Worm (Caenorhabditis elegans) whole organism, L3 larva: Measurements from ENCODE around the gene C55A1.6.
"Not testable (repeated sequence)": the region's sequence is repeated elsewhere in the genome, so short reads cannot be mapped to it uniquely, and the experiment has no call there.

Experiments
- R02D3.7 ChIP-seq: fragments of 150-350 bp; optimal IDR thresholded peaks from 2 replicates; lab custom pipeline; 2014; ENCODE audit warnings: missing biosample characterization, missing genetic modification characterization
- aly-2 ChIP-seq: fragments of 150-350 bp; optimal IDR thresholded peaks from 2 replicates; lab custom pipeline; 2014; ENCODE audit warnings: missing biosample characterization, missing genetic modification characterization
- ama-1 ChIP-seq: fragments of 150-350 bp; optimal IDR thresholded peaks from 2 replicates; lab custom pipeline; 2018
- ceh-16 ChIP-seq: sonication (generic microtip); optimal IDR thresholded peaks from 2 replicates; lab custom pipeline; 2017; ENCODE audit warnings: missing biosample characterization, missing genetic modification characterization
- ceh-28 ChIP-seq: fragments of 150-350 bp; optimal IDR thresholded peaks from 2 replicates; lab custom pipeline; 2014; ENCODE audit warnings: missing biosample characterization, missing genetic modification reagents, missing genetic modification characterization
- egl-27 ChIP-seq: sonication (generic microtip); optimal IDR thresholded peaks from 4 replicates; lab custom pipeline; 2017; ENCODE audit warnings: missing biosample characterization, missing genetic modification reagents, missing genetic modification characterization
- egl-5 ChIP-seq: fragments of 150-350 bp; optimal IDR thresholded peaks from 2 replicates; lab custom pipeline; 2017; ENCODE audit warnings: missing biosample characterization, missing genetic modification reagents, missing genetic modification characterization, inconsistent platforms
- elt-1 ChIP-seq: fragments of 150-350 bp; optimal IDR thresholded peaks from 2 replicates; lab custom pipeline; 2014; ENCODE audit warnings: missing biosample characterization, missing genetic modification characterization
- elt-3 ChIP-seq, 3 experiments: fragments of 150-350 bp in 1 of 3; sonication (generic microtip) in 2 of 3; optimal IDR thresholded peaks; 2 replicates in 2 of 3; 4 replicates in 1 of 3; lab custom pipeline; 2014 to 2017; ENCODE audit warnings: missing biosample characterization in 3 of 3, missing genetic modification characterization in 3 of 3
- eor-1 ChIP-seq, 2 experiments: fragments of 150-350 bp; optimal IDR thresholded peaks; 2 replicates each; lab custom pipeline; 2014 to 2018; ENCODE audit warnings: missing biosample characterization in 2 of 2, missing genetic modification characterization in 2 of 2
- fos-1 ChIP-seq: fragments of 150-350 bp; optimal IDR thresholded peaks from 2 replicates; lab custom pipeline; 2014; ENCODE audit warnings: missing biosample characterization, missing genetic modification characterization
- jun-1 ChIP-seq: fragments of 150-350 bp; optimal IDR thresholded peaks from 2 replicates; lab custom pipeline; 2014; ENCODE audit warnings: missing biosample characterization, missing genetic modification reagents, missing genetic modification characterization
- lin-15B ChIP-seq: fragments of 150-350 bp; optimal IDR thresholded peaks from 2 replicates; lab custom pipeline; 2014; ENCODE audit warnings: missing biosample characterization, missing genetic modification characterization
- lin-39 ChIP-seq: fragments of 150-350 bp; optimal IDR thresholded peaks from 2 replicates; lab custom pipeline; 2018; ENCODE audit warnings: missing biosample characterization, missing genetic modification reagents, missing genetic modification characterization
- lsy-12 ChIP-seq: sonication (generic microtip); optimal IDR thresholded peaks from 2 replicates; lab custom pipeline; 2016; ENCODE audit warnings: mild to moderate bottlenecking, missing genetic modification characterization, missing compliant biosample characterization
- mdl-1 ChIP-seq: fragments of 150-350 bp; optimal IDR thresholded peaks from 2 replicates; lab custom pipeline; 2014; ENCODE audit warnings: missing biosample characterization, missing genetic modification characterization
- mml-1 ChIP-seq: fragments of 150-350 bp; sonication (generic microtip); optimal IDR thresholded peaks from 3 replicates; lab custom pipeline; 2014; ENCODE audit warnings: missing biosample characterization, missing genetic modification characterization
- nfya-1 ChIP-seq: sonication (generic microtip); optimal IDR thresholded peaks from 2 replicates; lab custom pipeline; 2017; ENCODE audit warnings: missing genetic modification characterization, mild to moderate bottlenecking, missing compliant biosample characterization, antibody characterized with exemption, moderate library complexity; ENCODE audit not compliant: insufficient read depth
- nhr-23 ChIP-seq: fragments of 150-350 bp; optimal IDR thresholded peaks from 2 replicates; lab custom pipeline; 2014; ENCODE audit warnings: missing biosample characterization, missing genetic modification reagents, missing genetic modification characterization
- nhr-25 ChIP-seq: sonication (generic microtip); optimal IDR thresholded peaks from 2 replicates; lab custom pipeline; 2017; ENCODE audit warnings: missing biosample characterization, missing genetic modification characterization
- nhr-28 ChIP-seq: fragments of 150-350 bp; optimal IDR thresholded peaks from 2 replicates; lab custom pipeline; 2014; ENCODE audit warnings: missing biosample characterization, missing genetic modification characterization
- nhr-43 ChIP-seq: sonication (generic microtip); optimal IDR thresholded peaks from 2 replicates; lab custom pipeline; 2016; ENCODE audit warnings: mild to moderate bottlenecking, missing genetic modification characterization, missing compliant biosample characterization; ENCODE audit not compliant: poor library complexity, severe bottlenecking
- nhr-67 ChIP-seq: fragments of 150-350 bp; optimal IDR thresholded peaks from 2 replicates; lab custom pipeline; 2014; ENCODE audit warnings: missing biosample characterization, missing genetic modification characterization
- nhr-76 ChIP-seq: fragments of 150-350 bp; sonication (generic microtip); optimal IDR thresholded peaks from 5 replicates; lab custom pipeline; 2014; ENCODE audit warnings: missing biosample characterization, missing genetic modification characterization
- nhr-77 ChIP-seq: fragments of 150-350 bp; optimal IDR thresholded peaks from 2 replicates; lab custom pipeline; 2014; ENCODE audit warnings: missing biosample characterization, missing genetic modification characterization
- pha-4 ChIP-seq: fragments of 150-350 bp; optimal IDR thresholded peaks from 2 replicates; lab custom pipeline; 2014; ENCODE audit warnings: missing biosample characterization, missing genetic modification reagents, missing genetic modification characterization
- pqm-1 ChIP-seq: fragments of 150-350 bp; optimal IDR thresholded peaks from 2 replicates; lab custom pipeline; 2017; ENCODE audit warnings: missing biosample characterization, missing genetic modification characterization, inconsistent platforms
- sea-2 ChIP-seq: fragments of 150-350 bp; sonication (generic microtip); optimal IDR thresholded peaks from 4 replicates; lab custom pipeline; 2014; ENCODE audit warnings: missing biosample characterization, missing genetic modification reagents, missing genetic modification characterization
- skn-1 ChIP-seq: fragments of 150-350 bp; optimal IDR thresholded peaks from 2 replicates; lab custom pipeline; 2014; ENCODE audit warnings: missing biosample characterization, missing genetic modification characterization
- snpc-4 ChIP-seq: fragments of 150-350 bp; optimal IDR thresholded peaks from 2 replicates; lab custom pipeline; 2014; ENCODE audit warnings: missing biosample characterization, missing genetic modification characterization
- tbx-2 ChIP-seq: sonication (generic microtip); optimal IDR thresholded peaks from 2 replicates; lab custom pipeline; 2016; ENCODE audit warnings: mild to moderate bottlenecking, missing genetic modification characterization, missing compliant biosample characterization
- unc-39 ChIP-seq: sonication (generic microtip); optimal IDR thresholded peaks from 4 replicates; lab custom pipeline; 2017; ENCODE audit warnings: missing biosample characterization, missing genetic modification characterization
- unc-62 ChIP-seq: fragments of 150-350 bp; sonication (generic microtip); optimal IDR thresholded peaks from 4 replicates; lab custom pipeline; 2014; ENCODE audit warnings: missing biosample characterization, missing genetic modification reagents, missing genetic modification characterization
- zag-1 ChIP-seq: fragments of 150-350 bp; optimal IDR thresholded peaks from 2 replicates; lab custom pipeline; 2014; ENCODE audit warnings: missing biosample characterization, missing genetic modification characterization

The C55A1.6 gene

DNA sequence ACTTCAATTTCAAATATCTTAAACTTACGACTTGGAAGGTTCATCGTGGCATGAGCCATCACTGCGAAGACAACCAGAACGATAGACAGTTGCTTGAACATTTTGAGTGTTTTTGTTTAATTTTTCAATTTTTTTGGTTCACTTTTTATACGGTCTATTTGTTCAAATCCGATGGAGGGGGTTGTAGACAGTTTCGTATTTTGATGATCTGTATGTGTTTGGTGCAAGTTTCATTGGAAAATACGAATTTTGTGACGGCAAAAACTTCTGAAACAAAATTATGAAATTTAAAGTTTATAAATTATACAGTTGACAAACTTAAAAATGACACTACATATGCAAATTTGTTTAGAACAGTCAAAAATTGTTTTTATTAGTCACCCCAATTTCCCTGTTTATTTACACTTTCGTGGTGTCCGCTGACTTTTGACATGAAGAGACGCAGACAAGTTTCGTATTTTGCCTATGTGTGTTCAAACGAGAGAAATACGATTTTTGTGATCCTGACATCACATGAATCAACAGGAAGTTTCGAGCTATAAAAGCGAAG, at the start of gene C55A1.6, which contains the start of gene C55A1.7:
TSS of gene C55A1.6 (plus strand) at position 500 of the 550 bp plus-strand sequence.
TSS of gene C55A1.7 (minus strand) at position 101 of the 550 bp plus-strand sequence.
- peak; percentile 58 for TF ChIP-seq pha-4 (tag; lab: Kevin White, UChicago)

- not testable (repeated sequence) for TF ChIP-seq skn-1; nhr-28 (tag; lab: Kevin White, UChicago); nhr-23 (tag; lab: Kevin White, UChicago)
Measured at ce11 chrV:15599762-15600161, 48.1 kb upstream of the C55A1.6 start, which contains the start of gene B0391.14. Gene B0391.14, minus strand, starts transcription at chrV:15599862.

DNA sequence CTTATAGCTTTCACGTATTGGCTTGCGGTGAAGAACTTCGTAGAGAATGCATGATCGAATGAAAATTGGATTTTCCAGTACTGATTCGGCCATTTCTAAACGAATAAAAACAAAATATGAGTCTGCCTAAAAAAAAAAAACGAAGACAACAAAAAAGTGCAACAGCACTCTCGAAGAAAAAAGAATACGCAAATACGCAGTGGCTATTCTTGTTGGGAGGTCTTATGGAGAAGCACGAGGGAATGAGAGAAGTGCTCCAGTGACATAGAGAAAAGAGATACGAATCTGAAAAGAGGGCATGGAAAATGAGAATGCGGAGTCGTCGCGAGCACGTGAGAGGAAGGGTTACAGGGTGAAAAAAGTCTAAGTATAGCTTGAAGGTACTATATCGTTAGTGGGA, 45.6 kb upstream of the C55A1.6 start, which contains the start of gene fbxa-152:
TSS of gene fbxa-152 (minus strand) at position 101 of the 400 bp plus-strand sequence.
- TF ChIP-seq nhr-23 (tag; lab: Kevin White, UChicago) (no peak), elt-3 (tag; optimal IDR thresholded peaks at IDR 0.05; lab: Kevin White, UChicago) (no peak), unc-39 (tag; lab: Kevin White, UChicago) (no peak), skn-1 (no peak), ama-1 (lab: Kevin White, UChicago) (no peak), lin-15B (tag; lab: Kevin White, UChicago) (no peak), nhr-43 (tag; lab: Kevin White, UChicago) (no peak), mdl-1 (tag; lab: Kevin White, UChicago) (no peak), nhr-28 (tag; lab: Kevin White, UChicago) (no peak), sea-2 (GFP tag; lab: Kevin White, UChicago) (no peak), pqm-1 (tag; lab: Kevin White, UChicago) (no peak), lsy-12 (tag; lab: Kevin White, UChicago) (no peak), zag-1 (tag; lab: Kevin White, UChicago) (no peak), R02D3.7 (tag; lab: Kevin White, UChicago) (no peak), nhr-76 (tag; lab: Kevin White, UChicago) (no peak), elt-1 (no peak), unc-62 (GFP tag; lab: Kevin White, UChicago) (no peak), eor-1 (tag; optimal IDR thresholded peaks at IDR 0.05; lab: Kevin White, UChicago) (no peak), ceh-28 (no peak), nhr-25 (tag; lab: Kevin White, UChicago) (no peak)
- TF ChIP-seq, all 47 proteins: peak for 0

DNA sequence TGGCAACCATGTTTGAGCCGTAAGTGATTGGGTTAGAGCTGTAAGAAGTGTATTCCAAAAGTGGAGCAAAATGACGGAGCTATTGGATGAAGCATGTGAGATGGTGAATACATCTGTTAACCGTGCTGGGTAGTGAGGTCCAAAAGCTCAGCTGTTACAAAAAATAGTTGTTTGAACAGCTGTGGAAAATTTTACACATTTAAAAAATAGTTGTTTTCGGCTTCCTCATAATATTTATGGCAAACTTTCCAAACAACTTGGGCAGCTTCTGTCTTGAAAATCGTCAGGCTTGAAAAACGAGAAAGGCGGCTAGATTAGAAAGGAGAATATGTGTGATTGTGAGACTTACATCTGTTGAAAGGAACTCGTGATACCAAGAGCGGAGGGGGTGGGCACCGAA, 42.8 kb upstream of the C55A1.6 start, which contains the start of gene fbxa-154:
TSS of gene fbxa-154 (minus strand) at position 101 of the 400 bp plus-strand sequence.
- TF ChIP-seq egl-5 (tag; lab: Kevin White, UChicago) (no peak), lsy-12 (tag; lab: Kevin White, UChicago) (no peak), snpc-4 (tag; lab: Kevin White, UChicago) (no peak), nhr-43 (tag; lab: Kevin White, UChicago) (no peak), jun-1 (no peak), R02D3.7 (tag; lab: Kevin White, UChicago) (no peak), elt-1 (no peak), nhr-77 (tag; lab: Kevin White, UChicago) (no peak), skn-1 (no peak), nhr-67 (no peak), egl-27 (tag; lab: Kevin White, UChicago) (no peak), mml-1 (tag; lab: Kevin White, UChicago) (no peak), lin-15B (tag; lab: Kevin White, UChicago) (no peak), elt-3 (tag; optimal IDR thresholded peaks at IDR 0.05; lab: Kevin White, UChicago) (no peak), nfya-1 (no peak), nhr-76 (tag; lab: Kevin White, UChicago) (no peak), ama-1 (lab: Kevin White, UChicago) (no peak), ceh-16 (tag; lab: Kevin White, UChicago) (no peak), aly-2 (tag; lab: Kevin White, UChicago) (no peak), tbx-2 (tag; lab: Kevin White, UChicago) (no peak)

ce11 chrV:15610350-15610940, 37.4 kb upstream of the C55A1.6 start, which contains the start of the genes fbxa-153 and str-12:
Gene fbxa-153, minus strand, starts transcription at chrV:15610384.
Gene str-12, plus strand, starts transcription at chrV:15610890.
- peak; percentile 23 for TF ChIP-seq snpc-4 (tag; lab: Kevin White, UChicago)
- no peak for TF ChIP-seq ceh-16 (tag; lab: Kevin White, UChicago)
- TF ChIP-seq lin-15B (tag; lab: Kevin White, UChicago) = peak; percentile 20
- TF ChIP-seq lin-39 (tag; lab: Kevin White, UChicago) = peak; percentile 46
- no peak for TF ChIP-seq fos-1 (tag; lab: Kevin White, UChicago)
- TF ChIP-seq zag-1 (tag; lab: Kevin White, UChicago) = no peak
- TF ChIP-seq, all 47 proteins: peak for 3
